Fruit fly (Drosophila melanogaster): ENCODE data around the gene CG31975.

The CG31975 gene

DNA sequence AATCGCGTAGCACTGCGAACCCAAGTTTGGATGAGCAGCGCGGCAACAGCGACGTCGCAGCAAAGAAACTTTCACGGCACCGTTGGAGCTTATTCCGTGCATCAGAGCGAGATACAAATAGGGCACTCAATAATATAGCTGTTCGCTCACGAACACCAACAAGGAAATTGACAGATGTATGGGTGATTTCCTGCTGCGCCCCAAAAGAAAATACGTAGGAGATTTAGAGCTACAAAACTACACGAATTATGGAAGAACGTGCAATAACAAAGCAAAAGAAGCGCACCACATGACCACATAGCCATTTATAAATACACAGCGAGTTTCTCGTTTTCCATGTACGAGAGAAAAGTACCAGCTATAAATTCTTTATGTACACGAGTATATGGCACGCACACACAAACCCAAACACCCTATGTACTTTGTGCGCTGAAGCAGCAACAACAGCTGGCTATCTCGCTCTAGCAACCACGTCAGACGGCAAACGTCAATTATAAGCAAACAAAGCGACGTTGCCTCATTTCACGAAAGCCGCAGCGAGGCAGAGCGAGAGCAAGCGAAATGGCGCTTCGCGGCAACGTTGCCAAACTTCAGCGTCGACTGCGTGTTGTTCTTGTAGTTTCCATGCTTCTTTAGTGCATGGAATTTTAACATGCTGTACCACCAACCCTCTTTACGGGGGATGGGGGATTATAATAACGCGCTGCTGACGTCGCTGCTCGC is 20.8 kb upstream of the CG31975 start (continued):
- TF ChIP-seq insv (GFP tag; optimal IDR thresholded peaks at IDR 0.05) (peak in 1 of 2 experiments; percentile 47), Meics (GFP tag; optimal IDR thresholded peaks at IDR 0.05) (no peak), wek (GFP tag; optimal IDR thresholded peaks at IDR 0.05) (peak; percentile 31), salm (tag; optimal IDR thresholded peaks at IDR 0.05) (peak; percentile 12), CG13775 (GFP tag; optimal IDR thresholded peaks at IDR 0.05) (no peak), knrl (GFP tag; IDR thresholded peaks at IDR 0.05; ENCODE audit: partially characterized antibody) (no peak), CG12299 (tag; optimal IDR thresholded peaks at IDR 0.05) (peak; percentile 64), Usf (GFP tag; optimal IDR thresholded peaks at IDR 0.05) (no peak), Dek (tag; optimal IDR thresholded peaks at IDR 0.05) (no peak), MBD-R2 (GFP tag; IDR thresholded peaks at IDR 0.05) (no peak), CG14441 (GFP tag; IDR thresholded peaks at IDR 0.05) (no peak), seq (GFP tag; IDR thresholded peaks at IDR 0.05) (no peak), Eip74EF (GFP tag; optimal IDR thresholded peaks at IDR 0.05) (peak in 1 of 2 experiments; percentile 62), crp (GFP tag; optimal IDR thresholded peaks at IDR 0.05) (no peak), cas (GFP tag; IDR thresholded peaks at IDR 0.05) (no peak), Xbp1 (GFP tag; optimal IDR thresholded peaks at IDR 0.05) (peak; percentile 36), ssp (GFP tag; IDR thresholded peaks at IDR 0.05) (no peak), Camta (GFP tag; optimal IDR thresholded peaks at IDR 0.05) (no peak), Dip3 (GFP tag; optimal IDR thresholded peaks at IDR 0.05) (no peak), chinmo (GFP tag; IDR thresholded peaks at IDR 0.05; ENCODE audit: partially characterized antibody) (no peak), CG15269 (tag; optimal IDR thresholded peaks at IDR 0.05) (no peak), sc (optimal IDR thresholded peaks at IDR 0.05) (no peak), sc (GFP tag; optimal IDR thresholded peaks at IDR 0.05) (no peak), trh (GFP tag; optimal IDR thresholded peaks at IDR 0.05) (no peak), mirr (GFP tag; optimal IDR thresholded peaks at IDR 0.05) (peak; percentile 95), Hmx (GFP tag; optimal IDR thresholded peaks at IDR 0.05) (no peak), Oaz (GFP tag; IDR thresholded peaks at IDR 0.05) (no peak), CG10959 (GFP tag; IDR thresholded peaks at IDR 0.05) (no peak), CG4360 (GFP tag; IDR thresholded peaks at IDR 0.05) (no peak), CG18599 (GFP tag; optimal IDR thresholded peaks at IDR 0.05) (peak; percentile 64), CG11560 (tag; IDR thresholded peaks at IDR 0.05) (no peak), az2 (GFP tag; optimal IDR thresholded peaks at IDR 0.05) (no peak), Fer3 (tag; optimal IDR thresholded peaks at IDR 0.05) (no peak), Scr (GFP tag; IDR thresholded peaks at IDR 0.05; ENCODE audit: partially characterized antibody) (no peak), CG9437 (GFP tag; optimal IDR thresholded peaks at IDR 0.05) (peak; percentile 14), Bteb2 (GFP tag; optimal IDR thresholded peaks at IDR 0.05) (no peak), Hsf (GFP tag; optimal IDR thresholded peaks at IDR 0.05) (no peak), onecut (GFP tag; IDR thresholded peaks at IDR 0.05) (peak; percentile 82), CG3847 (GFP tag; IDR thresholded peaks at IDR 0.05) (no peak), CG12104 (GFP tag; optimal IDR thresholded peaks at IDR 0.05) (peak; percentile 44), crc (GFP tag; optimal IDR thresholded peaks at IDR 0.05) (no peak), pzg (GFP tag; optimal IDR thresholded peaks at IDR 0.05) (no peak), chif (GFP tag; optimal IDR thresholded peaks at IDR 0.05) (no peak), B-H1 (GFP tag; IDR thresholded peaks at IDR 0.05) (no peak), usp (GFP tag; optimal IDR thresholded peaks at IDR 0.05) (no peak), CG13624 (GFP tag; optimal IDR thresholded peaks at IDR 0.05) (peak; percentile 77), tap (tag; optimal IDR thresholded peaks at IDR 0.05) (peak; percentile 11), CG12236 (GFP tag; optimal IDR thresholded peaks at IDR 0.05) (no peak), pum (GFP tag; optimal IDR thresholded peaks at IDR 0.05) (no peak), CG6654 (GFP tag; optimal IDR thresholded peaks at IDR 0.05) (no peak)
